Fruit fly (Drosophila melanogaster): ENCODE results near the gene CkIIalpha.

DNA sequence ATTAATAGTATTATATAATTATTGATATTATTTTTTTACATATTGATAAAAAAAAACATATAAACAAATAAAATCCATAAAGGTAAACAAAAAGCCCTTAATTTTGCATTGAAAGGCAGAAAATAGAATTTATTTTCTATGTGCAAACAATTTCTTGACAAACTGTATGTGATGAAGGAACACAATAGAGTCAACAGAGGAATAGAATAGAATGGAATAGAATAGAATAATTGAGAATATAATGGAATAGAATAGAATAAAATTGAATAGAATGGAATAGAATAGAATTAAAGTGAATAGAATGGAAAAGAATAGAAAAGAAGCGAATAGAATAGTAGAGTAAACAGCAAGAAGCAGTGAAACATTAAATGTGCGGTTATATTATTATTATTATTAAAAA lies 15.6 kb upstream of the CkIIalpha start:
- no peak for TF ChIP-seq CG8159 (tag; optimal IDR thresholded peaks at IDR 0.05)
- TF ChIP-seq CG9948 (tag; optimal IDR thresholded peaks at IDR 0.05), result no peak
- no peak for TF ChIP-seq CG8301 (tag; optimal IDR thresholded peaks at IDR 0.05)
- TF ChIP-seq CG34367 (tag; optimal IDR thresholded peaks at IDR 0.05), result no peak
